Worm (Caenorhabditis elegans): ENCODE results near the gene sru-45.

- TF ChIP-seq ama-1 (optimal IDR thresholded peaks at IDR 0.05) (no peak), ets-7 (tag; optimal IDR thresholded peaks at IDR 0.05) (no peak), ceh-36 (tag; optimal IDR thresholded peaks at IDR 0.05) (no peak), hmg-4 (GFP tag; optimal IDR thresholded peaks at IDR 0.05) (no peak), pes-1 (GFP tag; IDR thresholded peaks at IDR 0.05) (no peak), hmbx-1 (tag; optimal IDR thresholded peaks at IDR 0.05) (no peak), scrt-1 (GFP tag; IDR thresholded peaks at IDR 0.05) (no peak), B0310.2 (tag; optimal IDR thresholded peaks at IDR 0.05) (no peak), flt-1 (GFP tag; IDR thresholded peaks at IDR 0.05) (no peak), aly-1 (tag; optimal IDR thresholded peaks at IDR 0.05) (no peak), sea-1 (GFP tag; conservative IDR thresholded peaks at IDR 0.05) (no peak), F13C5.2 (tag; optimal IDR thresholded peaks at IDR 0.05) (no peak), hnd-1 (tag; optimal IDR thresholded peaks at IDR 0.05) (no peak)
Measured at ce11 chrV:16517619-16518018, 48.1 kb upstream of the sru-45 start, which contains the start of gene F36D3.4.

Data from whole organism, early embryonic.